Fruit fly (Drosophila melanogaster) whole organism, embryonic: ENCODE data around the gene Ser12.
A peak's percentile ranks its signal among the peaks of the same experiment; 100 is the strongest.

ENCODE experiments used
- C15 ChIP-seq: fragments of 200-800 bp; sonication (Bioruptor generic); IDR thresholded peaks from 3 replicates; pipeline ENCODE4 v1.3.6; 2022; ENCODE audit warnings: missing biosample characterization, missing genetic modification characterization
- CG11456 ChIP-seq: fragments of 200-800 bp; sonication (Bioruptor generic); IDR thresholded peaks from 3 replicates; pipeline ENCODE4 v1.3.6; 2022; ENCODE audit warnings: missing biosample characterization, missing genetic modification characterization
- CG12659 ChIP-seq: fragments of 200-800 bp; sonication (Bioruptor generic); optimal IDR thresholded peaks from 3 replicates; lab custom pipeline; 2017; ENCODE audit warnings: mild to moderate bottlenecking, missing biosample characterization, missing genetic modification reagents, missing genetic modification characterization
- CG13424 ChIP-seq: fragments of 200-800 bp; sonication (Bioruptor generic); optimal IDR thresholded peaks from 2 replicates; lab custom pipeline; 2019; ENCODE audit warnings: missing biosample characterization, mild to moderate bottlenecking, missing genetic modification characterization, moderate library complexity
- CG13894 ChIP-seq: fragments of 200-800 bp; sonication (Bioruptor generic); optimal IDR thresholded peaks from 3 replicates; lab custom pipeline; 2018; ENCODE audit warnings: missing biosample characterization, mild to moderate bottlenecking, missing genetic modification characterization, moderate library complexity
- CG17359 ChIP-seq: fragments of 200-800 bp; sonication (Bioruptor generic); optimal IDR thresholded peaks from 3 replicates; lab custom pipeline; 2018; ENCODE audit warnings: missing biosample characterization, mild to moderate bottlenecking, missing genetic modification characterization, moderate library complexity
- CG18619 ChIP-seq: fragments of 200-800 bp; sonication (Bioruptor generic); optimal IDR thresholded peaks from 3 replicates; lab custom pipeline; 2017; ENCODE audit warnings: missing biosample characterization, mild to moderate bottlenecking, missing genetic modification characterization
- CG2678 ChIP-seq: fragments of 200-800 bp; sonication (Bioruptor generic); optimal IDR thresholded peaks from 3 replicates; lab custom pipeline; 2019; ENCODE audit warnings: missing biosample characterization, mild to moderate bottlenecking, missing genetic modification characterization, moderate library complexity
- CG32532 ChIP-seq: fragments of 200-800 bp; sonication (Bioruptor generic); IDR thresholded peaks from 2 replicates; pipeline ENCODE4 v1.3.6; 2022; ENCODE audit warnings: missing biosample characterization, missing genetic modification characterization
- CG32767 ChIP-seq: fragments of 200-800 bp; sonication (Bioruptor generic); IDR thresholded peaks from 2 replicates; pipeline ENCODE4 v1.3.6; 2022; ENCODE audit warnings: missing biosample characterization, missing genetic modification characterization
- CG34224 ChIP-seq: fragments of 200-800 bp; sonication (Bioruptor generic); IDR thresholded peaks from 3 replicates; pipeline ENCODE4 v1.3.6; 2022; ENCODE audit warnings: missing biosample characterization, missing genetic modification characterization; ENCODE audit not compliant: partially characterized antibody
- CG4820 ChIP-seq: fragments of 200-800 bp; sonication (Bioruptor generic); optimal IDR thresholded peaks from 3 replicates; lab custom pipeline; 2016; ENCODE audit warnings: missing biosample characterization, missing genetic modification characterization
- CG9727 ChIP-seq: fragments of 200-800 bp; sonication (Bioruptor generic); optimal IDR thresholded peaks from 3 replicates; lab custom pipeline; 2017; ENCODE audit warnings: missing biosample characterization, mild to moderate bottlenecking, missing genetic modification characterization
- CHES-1-like ChIP-seq: fragments of 200-800 bp; sonication (Bioruptor generic); optimal IDR thresholded peaks from 2 replicates; lab custom pipeline; 2016; ENCODE audit warnings: missing biosample characterization, missing genetic modification characterization
- CoRest ChIP-seq: fragments of 200-800 bp; sonication (Bioruptor generic); optimal IDR thresholded peaks from 3 replicates; lab custom pipeline; 2018; ENCODE audit warnings: missing biosample characterization, mild to moderate bottlenecking, missing genetic modification characterization, moderate library complexity
- Dbx ChIP-seq: fragments of 200-800 bp; sonication (Bioruptor generic); IDR thresholded peaks from 3 replicates; pipeline ENCODE4 v1.3.6; 2022; ENCODE audit warnings: missing biosample characterization, missing genetic modification characterization
- Deaf1 ChIP-seq: fragments of 200-800 bp; optimal IDR thresholded peaks from 3 replicates; lab custom pipeline; 2019; ENCODE audit warnings: missing biosample characterization, mild to moderate bottlenecking, missing genetic modification characterization, moderate library complexity
- Doc2 ChIP-seq: fragments of 200-800 bp; sonication (Bioruptor generic); IDR thresholded peaks from 2 replicates; pipeline ENCODE4 v1.3.6; 2022; ENCODE audit warnings: missing biosample characterization, missing genetic modification characterization
- Doc3 ChIP-seq: fragments of 200-800 bp; sonication (Bioruptor generic); IDR thresholded peaks from 3 replicates; pipeline ENCODE4 v1.3.6; 2022; ENCODE audit warnings: missing biosample characterization, missing genetic modification characterization; ENCODE audit not compliant: partially characterized antibody
- Dref ChIP-seq: fragments of 200-800 bp; sonication (Bioruptor generic); IDR thresholded peaks from 2 replicates; pipeline ENCODE4 v1.3.6; 2022; ENCODE audit warnings: missing biosample characterization, missing genetic modification characterization
- Fer3 ChIP-seq: fragments of 200-800 bp; sonication (Bioruptor generic); optimal IDR thresholded peaks from 2 replicates; lab custom pipeline; 2018; ENCODE audit warnings: missing biosample characterization, mild to moderate bottlenecking, missing genetic modification characterization, moderate library complexity
- Med ChIP-seq: fragments of 200-800 bp; sonication (Bioruptor generic); peaks from one replicate; lab custom pipeline; 2016; ENCODE audit warnings: missing biosample characterization, missing genetic modification characterization, mild to moderate bottlenecking, inconsistent platforms, moderate library complexity
- Side ChIP-seq: fragments of 200-800 bp; sonication (Bioruptor generic); optimal IDR thresholded peaks from 2 replicates; lab custom pipeline; 2016; ENCODE audit warnings: missing biosample characterization, missing genetic modification characterization
- Trl ChIP-seq, 3 experiments: fragments of >200 bp in 2 of 3; fragments of 200-800 bp in 1 of 3; sonication (Bioruptor generic) in 1 of 3; optimal IDR thresholded peaks; 2 replicates in 1 of 3; 3 replicates in 2 of 3; lab custom pipeline; 2016 to 2017; ENCODE audit warnings: missing biosample characterization in 1 of 3, missing genetic modification characterization in 1 of 3
- bbx ChIP-seq: fragments of 200-800 bp; sonication (Bioruptor generic); IDR thresholded peaks from 2 replicates; pipeline ENCODE4 v1.3.6; 2022; ENCODE audit warnings: missing biosample characterization, missing genetic modification characterization; ENCODE audit not compliant: partially characterized antibody
- chinmo ChIP-seq: fragments of 200-800 bp; sonication (Bioruptor generic); IDR thresholded peaks from 4 replicates; pipeline ENCODE4 v1.3.6; 2022; ENCODE audit warnings: missing biosample characterization, missing genetic modification characterization; ENCODE audit not compliant: partially characterized antibody
- chm ChIP-seq: fragments of 200-800 bp; sonication (Bioruptor generic); IDR thresholded peaks from 2 replicates; pipeline ENCODE4 v1.3.6; 2022; ENCODE audit warnings: missing biosample characterization, missing genetic modification characterization
- crc ChIP-seq: fragments of 200-800 bp; sonication (Bioruptor generic); optimal IDR thresholded peaks from 2 replicates; lab custom pipeline; 2016; ENCODE audit warnings: missing biosample characterization, missing genetic modification characterization
- gfzf ChIP-seq: fragments of 200-800 bp; sonication (Bioruptor generic); optimal IDR thresholded peaks from 2 replicates; lab custom pipeline; 2016; ENCODE audit warnings: missing biosample characterization, mild to moderate bottlenecking, missing genetic modification characterization, moderate library complexity
- gro ChIP-seq: fragments of 200-800 bp; sonication (Bioruptor generic); optimal IDR thresholded peaks from 2 replicates; lab custom pipeline; 2016; ENCODE audit warnings: missing biosample characterization, missing genetic modification characterization
- her ChIP-seq: fragments of 200-800 bp; sonication (Bioruptor generic); optimal IDR thresholded peaks from 2 replicates; lab custom pipeline; 2016; ENCODE audit warnings: missing biosample characterization, missing genetic modification characterization
- hkb ChIP-seq, 2 experiments: fragments of 200-800 bp in 1 of 2; fragments of >200 bp in 1 of 2; sonication (Bioruptor generic) in 1 of 2; IDR thresholded peaks in 1 of 2; optimal IDR thresholded peaks in 1 of 2; 2 replicates each; pipeline versions ENCODE4 v1.3.6 to Lab custom; 2017 to 2022; ENCODE audit warnings: missing biosample characterization in 1 of 2, missing genetic modification characterization in 1 of 2
- lmd ChIP-seq: fragments of 200-800 bp; sonication (Bioruptor generic); IDR thresholded peaks from 2 replicates; pipeline ENCODE4 v1.3.6; 2022; ENCODE audit warnings: missing biosample characterization, missing genetic modification characterization
- nom ChIP-seq: fragments of 200-800 bp; sonication (Bioruptor generic); optimal IDR thresholded peaks from 2 replicates; lab custom pipeline; 2017; ENCODE audit warnings: missing biosample characterization, missing genetic modification characterization, mild to moderate bottlenecking, moderate library complexity, missing genetic modification reagents
- otp ChIP-seq: fragments of 200-800 bp; sonication (Bioruptor generic); IDR thresholded peaks from 3 replicates; pipeline ENCODE4, ENCODE4 v1.3.6; 2022; ENCODE audit warnings: missing biosample characterization, missing genetic modification characterization
- pan ChIP-seq, 4 experiments: fragments of >200 bp in 3 of 4; fragments of 200-800 bp in 1 of 4; sonication (Bioruptor generic) in 1 of 4; optimal IDR thresholded peaks in 3 of 4; IDR thresholded peaks in 1 of 4; 2 replicates each; pipeline versions ENCODE4 v1.3.6 to Lab custom; 2017 to 2022; ENCODE audit warnings: missing biosample characterization in 2 of 4, missing genetic modification characterization in 2 of 4, mixed read lengths in 1 of 4
- ranshi ChIP-seq: fragments of 200-800 bp; sonication (Bioruptor generic); IDR thresholded peaks from 2 replicates; pipeline ENCODE4 v1.3.6; 2022; ENCODE audit warnings: missing biosample characterization, missing genetic modification characterization
- seq ChIP-seq: fragments of 200-800 bp; sonication (Bioruptor generic); IDR thresholded peaks from 2 replicates; pipeline ENCODE4 v1.3.6; 2022; ENCODE audit warnings: missing biosample characterization, missing genetic modification characterization
- slbo ChIP-seq: fragments of 200-800 bp; sonication (Bioruptor generic); IDR thresholded peaks from 2 replicates; pipeline ENCODE4 v1.3.6; 2022; ENCODE audit warnings: missing biosample characterization, missing genetic modification characterization
- sna ChIP-seq: fragments of 200-800 bp; sonication (Bioruptor generic); IDR thresholded peaks from 2 replicates; pipeline ENCODE4 v1.3.6; 2022; ENCODE audit warnings: missing biosample characterization, missing genetic modification characterization; ENCODE audit not compliant: partially characterized antibody
- sob ChIP-seq: fragments of 200-800 bp; sonication (Bioruptor generic); IDR thresholded peaks from 2 replicates; pipeline ENCODE4 v1.3.6; 2022; ENCODE audit warnings: missing biosample characterization, missing genetic modification characterization
- unc-4 ChIP-seq: fragments of 200-800 bp; sonication (Bioruptor generic); IDR thresholded peaks from 2 replicates; pipeline ENCODE4 v1.3.6; 2022; ENCODE audit warnings: missing biosample characterization, missing genetic modification characterization; ENCODE audit not compliant: partially characterized antibody
- vvl ChIP-seq: fragments of 200-800 bp; sonication (Bioruptor generic); IDR thresholded peaks from 2 replicates; pipeline ENCODE4 v1.3.6; 2022; ENCODE audit warnings: missing biosample characterization, missing genetic modification characterization
- zen2 ChIP-seq: fragments of 200-800 bp; sonication (Bioruptor generic); IDR thresholded peaks from 3 replicates; pipeline ENCODE4 v1.3.6; 2022; ENCODE audit warnings: missing biosample characterization, missing genetic modification characterization; ENCODE audit not compliant: partially characterized antibody
- zfh1 ChIP-seq: fragments of 200-800 bp; sonication (Bioruptor generic); IDR thresholded peaks from 3 replicates; pipeline ENCODE4 v1.3.6; 2022; ENCODE audit warnings: missing biosample characterization, missing genetic modification characterization

Gene Ser12

DNA sequence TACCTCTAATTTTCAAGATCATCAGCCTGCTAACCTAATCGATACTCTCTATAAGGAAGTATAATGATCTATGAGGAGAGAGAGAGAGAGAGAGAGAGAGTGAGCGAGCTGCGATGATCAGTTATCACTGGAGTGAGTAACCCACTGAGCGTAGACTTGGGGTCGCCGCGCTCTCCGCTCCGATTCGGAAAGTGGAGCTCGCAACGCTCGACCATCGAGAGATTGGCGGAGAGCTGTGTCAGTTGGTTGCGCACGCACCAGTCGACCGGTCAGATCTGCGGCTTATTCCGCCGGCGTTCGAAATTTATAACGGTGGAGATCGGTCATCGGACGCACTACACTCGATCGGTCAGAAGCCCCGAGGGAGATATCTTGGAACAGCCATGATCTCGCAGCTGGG lies 8.9 kb downstream of the Ser12 start, which contains the start of gene CG4267 (continued):
- TF ChIP-seq zfh1 (GFP tag; lab: Robert Waterston, UW): 0 out of 3 replicates have a peak, but pooled peaks have one; percentile 43
- no peak for TF ChIP-seq CG32767 (GFP tag; lab: Robert Waterston, UW)
- peak; percentile 50; the same call in 1 of the 2 replicates for TF ChIP-seq sna (GFP tag; lab: Robert Waterston, UW)
- TF ChIP-seq vvl: peak; percentile 40; the same call in 1 of the 2 replicates
- no peak for TF ChIP-seq otp
- TF ChIP-seq CoRest (tag; lab: Kevin White, UChicago): no peak
- peak; percentile 27; the same call in 1 of the 3 replicates for TF ChIP-seq Dbx (GFP tag; lab: Robert Waterston, UW)
- no peak for TF ChIP-seq C15 (GFP tag; lab: Robert Waterston, UW)
- TF ChIP-seq CG2678 (tag; lab: Kevin White, UChicago): no peak
- TF ChIP-seq chm (GFP tag; lab: Robert Waterston, UW): peak; percentile 60
- TF ChIP-seq Doc3 (GFP tag; lab: Robert Waterston, UW): peak; percentile 32; the same call in 1 of the 3 replicates
- TF ChIP-seq CG11456 (GFP tag; lab: Robert Waterston, UW): 0 out of 3 replicates have a peak, but pooled peaks have one; percentile 35
- TF ChIP-seq sob (GFP tag; lab: Robert Waterston, UW): 0 out of 2 replicates have a peak, but pooled peaks have one; percentile 19
- no peak for TF ChIP-seq CG18619
- TF ChIP-seq unc-4 (GFP tag; lab: Robert Waterston, UW): peak; percentile 34
- no peak for TF ChIP-seq CG9727 (GFP tag; lab: Kevin White, UChicago)
- TF ChIP-seq seq: no peak
- TF ChIP-seq Deaf1 (tag; lab: Kevin White, UChicago): peak; percentile 60
- no peak for TF ChIP-seq pan (optimal IDR thresholded peaks at IDR 0.05; lab: Kevin White, UChicago)
- TF ChIP-seq pan (GFP tag; optimal IDR thresholded peaks at IDR 0.05 in 1 of 2, IDR thresholded peaks at IDR 0.05 in 1 of 2): peak in 1 of 2 experiments; percentile 10
- TF ChIP-seq gfzf: no peak
- TF ChIP-seq gro (GFP tag; lab: Kevin White, UChicago): peak; percentile 40
- TF ChIP-seq CG13424 (tag; lab: Kevin White, UChicago): no peak
- no peak for TF ChIP-seq CG17359 (tag; lab: Kevin White, UChicago)
- no peak for TF ChIP-seq crc (GFP tag; lab: Kevin White, UChicago)
- TF ChIP-seq bbx (GFP tag; lab: Robert Waterston, UW): no peak
- TF ChIP-seq slbo (GFP tag; lab: Robert Waterston, UW): 0 out of 2 replicates have a peak, but pooled peaks have one; percentile 24
- peak; percentile 64; the same call in 1 of the 2 replicates for TF ChIP-seq CG32532 (GFP tag; lab: Robert Waterston, UW)
- peak; percentile 90 to 93 for TF ChIP-seq Trl (optimal IDR thresholded peaks at IDR 0.05; lab: Kevin White, UChicago)
- no peak for TF ChIP-seq Trl (GFP tag; optimal IDR thresholded peaks at IDR 0.05; lab: Kevin White, UChicago)
- 0 out of 2 replicates have a peak, but pooled peaks have one; percentile 10 for TF ChIP-seq lmd (GFP tag; lab: Robert Waterston, UW)
- TF ChIP-seq Side (GFP tag; lab: Kevin White, UChicago): no peak
- peak; percentile 68 for TF ChIP-seq CG34224 (GFP tag; lab: Robert Waterston, UW)
- TF ChIP-seq nom (GFP tag; lab: Kevin White, UChicago): no peak
- no peak for TF ChIP-seq CG4820 (GFP tag; lab: Kevin White, UChicago)
- peak; percentile 90; the same call in 3 of the 4 replicates for TF ChIP-seq chinmo (GFP tag; lab: Robert Waterston, UW)
- peak; percentile 80 for TF ChIP-seq Med (GFP tag; lab: Kevin White, UChicago)
- TF ChIP-seq CG12659: no peak
- TF ChIP-seq ranshi: no peak
- TF ChIP-seq Fer3: no peak
- TF ChIP-seq her (GFP tag; lab: Kevin White, UChicago): no peak
- no peak for TF ChIP-seq Dref
- peak; percentile 67; the same call in 2 of the 3 replicates for TF ChIP-seq zen2
- no peak for TF ChIP-seq CG13894 (tag; lab: Kevin White, UChicago)
- no peak for TF ChIP-seq Doc2 (GFP tag; lab: Robert Waterston, UW)
- TF ChIP-seq hkb (optimal IDR thresholded peaks at IDR 0.05; lab: Kevin White, UChicago): no peak
- 0 out of 2 replicates have a peak, but pooled peaks have one; percentile 31 for TF ChIP-seq hkb (GFP tag; IDR thresholded peaks at IDR 0.05; lab: Robert Waterston, UW)
- TF ChIP-seq CHES-1-like (GFP tag; lab: Kevin White, UChicago): no peak
